Worm (Caenorhabditis elegans) whole organism, L4/young adult: ENCODE measurements around the gene hse-5.

Experiments used
- W03F9.2 ChIP-seq: fragments of 150-350 bp; optimal IDR thresholded peaks from 2 replicates; lab custom pipeline; 2014; ENCODE audit warnings: missing biosample characterization, missing genetic modification characterization
- him-1 ChIP-seq: sonication (generic microtip); optimal IDR thresholded peaks from 2 replicates; lab custom pipeline; 2016; ENCODE audit warnings: missing genotype, missing genetic modification reagents, missing genetic modification characterization, missing compliant biosample characterization

DNA sequence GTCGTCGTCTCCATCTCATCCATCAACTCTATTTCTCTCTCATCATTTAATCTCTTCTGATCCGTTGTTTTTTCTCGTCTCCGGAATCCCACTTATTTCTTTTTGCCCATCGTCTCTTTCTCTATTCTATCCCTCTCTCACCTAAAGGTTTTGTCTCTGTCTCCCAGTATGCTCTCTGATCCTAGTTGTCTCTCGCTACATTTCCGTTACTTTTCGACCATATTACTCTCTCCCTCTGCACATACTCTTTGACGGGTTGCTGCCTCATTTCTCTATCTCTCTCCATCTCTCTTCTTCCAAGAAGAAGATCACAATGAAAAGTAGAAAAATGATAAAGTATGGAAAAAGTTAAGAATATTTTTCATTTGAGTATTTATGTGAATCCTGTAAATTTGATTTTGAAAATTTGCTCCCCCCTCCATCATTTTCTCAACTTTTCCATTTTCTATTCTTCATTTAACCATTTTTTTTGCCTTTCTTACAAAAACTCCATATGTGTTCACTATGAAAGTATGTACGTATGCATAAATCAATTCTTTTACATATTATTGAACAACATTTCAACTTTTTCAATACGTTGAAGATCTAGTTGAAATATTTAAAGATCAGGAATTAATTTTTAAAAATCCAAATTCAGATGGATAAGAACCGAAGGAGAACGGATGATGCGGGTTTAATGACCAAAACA, 27.9 kb upstream of the hse-5 start, which contains the start of gene tag-131:
- TF ChIP-seq W03F9.2 (tag; lab: Kevin White, UChicago), result no peak
- TF ChIP-seq him-1, result no peak
